Worm (Caenorhabditis elegans) whole organism, dauer: Measurements from ENCODE around the gene spt-4.

Experiments
- unc-62 ChIP-seq: sonication (generic microtip); optimal IDR thresholded peaks from 2 replicates; lab custom pipeline; 2017; ENCODE audit warnings: missing biosample characterization, missing genetic modification reagents, missing genetic modification characterization

Gene spt-4

ce11 chrIII:29626-30025, 39.9 kb downstream of the spt-4 start:
- TF ChIP-seq unc-62 (GFP tag; lab: Kevin White, UChicago), result no peak

DNA sequence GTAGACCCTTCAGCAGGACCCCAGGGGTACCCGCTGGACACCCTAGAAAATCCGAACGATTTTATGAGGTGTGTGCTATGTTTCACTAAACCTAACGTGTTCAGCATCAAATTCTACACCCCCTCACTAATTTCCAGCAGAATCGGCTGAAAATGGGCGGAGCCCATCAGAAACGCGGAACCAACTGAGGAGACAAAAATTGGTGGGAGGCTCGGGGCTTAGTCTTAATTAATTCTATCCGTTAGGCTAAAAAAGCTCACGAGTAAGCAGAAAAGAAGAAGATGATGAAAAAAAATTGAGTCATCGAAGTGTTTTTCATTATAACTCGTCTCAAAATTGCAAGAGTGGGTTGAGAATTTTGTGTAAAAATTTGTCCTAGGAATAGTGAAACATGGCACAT, 40.7 kb downstream of the spt-4 start:
- TF ChIP-seq unc-62 (GFP tag; lab: Kevin White, UChicago), result no peak

DNA sequence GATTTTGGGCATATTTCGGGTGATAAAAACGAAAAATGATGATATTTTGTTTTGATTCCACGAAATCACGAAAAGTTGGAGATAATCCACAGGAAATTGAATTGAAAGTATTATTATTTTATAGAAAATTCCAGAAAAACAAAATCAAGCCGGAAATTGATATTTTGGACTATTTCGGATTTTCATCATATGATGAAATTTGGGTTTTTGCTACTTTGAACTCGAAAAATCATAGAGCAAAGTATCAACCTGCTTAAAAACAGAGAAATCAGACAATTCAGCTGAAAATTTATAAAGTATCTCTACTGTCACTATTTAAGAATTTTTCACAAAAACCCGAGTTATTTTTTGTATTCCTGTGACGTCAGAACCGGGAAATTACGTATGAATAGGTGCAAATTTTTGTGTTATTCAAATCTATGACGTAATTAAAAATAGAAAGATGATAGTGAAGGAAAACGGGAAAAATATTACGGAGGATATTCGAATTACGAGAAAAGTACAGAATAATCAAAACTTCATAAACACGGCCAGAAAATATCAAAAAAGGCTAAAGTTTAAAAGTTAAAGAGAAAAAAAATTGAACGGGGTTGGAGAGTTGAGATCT, 42.1 kb downstream of the spt-4 start:
- no peak for TF ChIP-seq unc-62 (GFP tag; lab: Kevin White, UChicago)

DNA sequence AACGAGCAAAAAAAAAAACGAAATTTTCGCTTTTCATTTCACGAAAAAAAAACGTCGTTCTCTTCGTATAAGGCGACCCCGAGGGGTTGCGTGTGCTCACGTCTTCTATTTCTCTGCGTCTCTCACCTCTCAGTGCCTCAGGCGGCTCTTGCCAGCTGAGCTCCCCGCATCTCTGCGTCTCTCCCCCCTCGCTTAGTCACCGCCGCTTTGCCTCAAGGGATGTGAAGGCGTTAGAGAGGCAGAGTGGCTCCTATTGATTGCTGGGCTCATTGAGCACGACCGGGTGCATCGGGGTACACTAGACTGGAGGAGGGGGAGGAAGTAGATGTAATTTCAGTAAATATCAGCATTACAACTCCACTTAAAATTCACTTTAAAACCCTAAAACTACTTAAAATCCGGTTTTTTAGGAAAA, 44.0 kb downstream of the spt-4 start:
- TF ChIP-seq unc-62 (GFP tag; lab: Kevin White, UChicago), result no peak

- no peak for TF ChIP-seq unc-62 (GFP tag; lab: Kevin White, UChicago)
Observed at ce11 chrIII:23862-24261, 45.7 kb downstream of the spt-4 start, which contains the start of gene H10E21.5. Gene H10E21.5 (minus strand): TSS chrIII:23962.

DNA sequence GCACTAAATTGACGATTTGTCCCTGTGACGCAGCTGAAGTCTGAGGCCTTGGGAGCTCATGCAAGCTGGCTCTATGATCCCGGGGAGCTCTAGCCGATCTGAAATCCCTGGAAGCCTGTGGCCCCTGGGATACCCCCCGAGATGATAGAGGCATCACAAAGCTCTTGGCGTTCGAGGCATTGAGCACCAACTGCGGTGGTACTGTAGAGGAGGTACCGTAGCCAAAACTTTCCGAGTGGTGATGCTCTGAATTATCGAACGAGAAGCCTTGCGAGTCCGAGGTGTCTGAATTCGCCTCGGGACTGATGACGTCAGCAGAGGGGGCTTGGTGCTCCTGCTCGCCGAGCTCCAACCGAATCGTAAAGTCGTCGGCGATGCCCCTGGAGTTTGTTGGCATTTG, 48.3 kb downstream of the spt-4 start:
- TF ChIP-seq unc-62 (GFP tag; lab: Kevin White, UChicago), result no peak

DNA sequence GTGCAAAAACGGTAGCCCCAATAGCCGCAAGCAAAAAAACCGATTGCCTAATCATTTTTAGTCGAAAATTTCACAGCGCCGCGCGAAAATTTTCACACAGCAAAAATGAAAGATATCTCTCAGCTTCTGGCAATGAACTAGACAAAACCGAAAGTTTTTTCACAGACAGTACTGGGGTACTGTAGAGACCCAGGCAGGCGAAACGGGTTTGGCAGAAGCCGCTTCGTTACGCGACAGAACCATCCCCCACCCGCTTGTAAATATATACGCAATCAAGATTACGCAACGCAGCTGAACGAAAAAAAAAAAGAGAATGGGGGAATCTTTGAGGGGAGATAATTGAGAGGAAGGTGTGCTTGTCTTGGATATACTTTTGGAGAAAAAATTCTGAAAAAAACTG, 50.0 kb downstream of the spt-4 start, which contains the start of gene H10E21.4:
H10E21.4 (minus strand) TSS at position 167 of the 400 bp plus-strand sequence.
- TF ChIP-seq unc-62 (GFP tag; lab: Kevin White, UChicago), result no peak
